Fruit fly (Drosophila melanogaster): ENCODE data around the gene Rpp20.

The Rpp20 gene

dm6 chrX:19773734-19774702 lies 29.8 kb downstream of the Rpp20 start:
- TF ChIP-seq ss (GFP tag; optimal IDR thresholded peaks at IDR 0.05), result peak in 1 of 2 experiments; percentile 1
- peak; percentile 11 for TF ChIP-seq Eip78C (GFP tag)
- TF ChIP-seq CG1621 (tag; optimal IDR thresholded peaks at IDR 0.05), result peak; percentile 4
- no peak for TF ChIP-seq spab (GFP tag; optimal IDR thresholded peaks at IDR 0.05)
- no peak for TF ChIP-seq CG8119 (GFP tag; IDR thresholded peaks at IDR 0.05)

dm6 chrX:19775055-19775645 lies 30.9 kb downstream of the Rpp20 start:
- TF ChIP-seq Sox15 (GFP tag; optimal IDR thresholded peaks at IDR 0.05) (no peak), CG1621 (tag; optimal IDR thresholded peaks at IDR 0.05) (peak; percentile 2), Eip78C (GFP tag) (peak; percentile 15), ss (GFP tag; optimal IDR thresholded peaks at IDR 0.05) (peak in 1 of 2 experiments; percentile 20), eg (GFP tag; IDR thresholded peaks at IDR 0.05) (no peak)

- TF ChIP-seq lz (GFP tag; optimal IDR thresholded peaks at IDR 0.05), result no peak
- TF ChIP-seq net (GFP tag; optimal IDR thresholded peaks at IDR 0.05), result no peak
- no peak for TF ChIP-seq Ets21C (GFP tag; optimal IDR thresholded peaks at IDR 0.05)
- no peak for TF ChIP-seq topi (GFP tag; optimal IDR thresholded peaks at IDR 0.05)
Observed at dm6 chrX:19781861-19782260, 37.6 kb downstream of the Rpp20 start.

- TF ChIP-seq ss (GFP tag; optimal IDR thresholded peaks at IDR 0.05) (no peak), CG8632 (GFP tag; optimal IDR thresholded peaks at IDR 0.05) (no peak), CG8119 (GFP tag; IDR thresholded peaks at IDR 0.05) (no peak), lz (GFP tag; optimal IDR thresholded peaks at IDR 0.05) (no peak), CG15336 (GFP tag; IDR thresholded peaks at IDR 0.05) (no peak), Hr4 (GFP tag; optimal IDR thresholded peaks at IDR 0.05) (no peak), svp (GFP tag) (no peak), CG6163 (GFP tag; IDR thresholded peaks at IDR 0.05) (peak; percentile 50; the same call in 2 of the 3 replicates), Eip78C (GFP tag) (peak; percentile 26), Ets21C (GFP tag; optimal IDR thresholded peaks at IDR 0.05) (no peak), CG3919 (GFP tag; optimal IDR thresholded peaks at IDR 0.05) (no peak), Hr38 (GFP tag; optimal IDR thresholded peaks at IDR 0.05) (no peak), OdsH (GFP tag; optimal IDR thresholded peaks at IDR 0.05) (no peak), CG11294 (GFP tag; IDR thresholded peaks at IDR 0.05) (no peak), CG34406 (GFP tag; optimal IDR thresholded peaks at IDR 0.05) (no peak), CG6792 (GFP tag; optimal IDR thresholded peaks at IDR 0.05) (no peak), CG31627 (GFP tag; optimal IDR thresholded peaks at IDR 0.05) (no peak)
Observed at dm6 chrX:19782736-19783325, 38.6 kb downstream of the Rpp20 start.

- no peak for TF ChIP-seq Sox14 (GFP tag; optimal IDR thresholded peaks at IDR 0.05)
- peak; percentile 71 for TF ChIP-seq fkh (GFP tag; optimal IDR thresholded peaks at IDR 0.05)
- TF ChIP-seq ss (GFP tag; optimal IDR thresholded peaks at IDR 0.05), result peak in 1 of 2 experiments; percentile 41
- TF ChIP-seq svp (GFP tag), result peak; percentile 48
- peak; percentile 17 for TF ChIP-seq CG1621 (tag; optimal IDR thresholded peaks at IDR 0.05)
- no peak for TF ChIP-seq fd85E (GFP tag; optimal IDR thresholded peaks at IDR 0.05)
- 0 out of 3 replicates have a peak, but pooled peaks have one; percentile 35 for TF ChIP-seq CG6163 (GFP tag; IDR thresholded peaks at IDR 0.05)
- TF ChIP-seq pdm3 (GFP tag; optimal IDR thresholded peaks at IDR 0.05), result no peak
- peak; percentile 27 for TF ChIP-seq Eip78C (GFP tag)
Observed at dm6 chrX:19783457-19783856, 39.2 kb downstream of the Rpp20 start, which contains the start of gene zld. Gene zld, minus strand, starts transcription at chrX:19783548.

dm6 chrX:19784875-19785274 lies 40.6 kb downstream of the Rpp20 start:
- TF ChIP-seq salr (GFP tag; optimal IDR thresholded peaks at IDR 0.05), result no peak
- no peak for TF ChIP-seq esn (GFP tag; optimal IDR thresholded peaks at IDR 0.05)
- peak; percentile 47 for TF ChIP-seq Ets96B (tag; optimal IDR thresholded peaks at IDR 0.05)
- TF ChIP-seq Eip75B (GFP tag; optimal IDR thresholded peaks at IDR 0.05), result peak; percentile 49
- TF ChIP-seq fd85E (GFP tag; optimal IDR thresholded peaks at IDR 0.05), result no peak
- TF ChIP-seq CG10669 (GFP tag; optimal IDR thresholded peaks at IDR 0.05), result peak; percentile 33
- peak; percentile 40 for TF ChIP-seq CG32006 (GFP tag; optimal IDR thresholded peaks at IDR 0.05)
- peak; percentile 12 for TF ChIP-seq CG34406 (GFP tag; optimal IDR thresholded peaks at IDR 0.05)
- TF ChIP-seq svp (GFP tag), result no peak
- TF ChIP-seq Hr39 (GFP tag; optimal IDR thresholded peaks at IDR 0.05), result no peak
- no peak for TF ChIP-seq Blimp-1 (GFP tag; optimal IDR thresholded peaks at IDR 0.05)
- no peak for TF ChIP-seq CG9139 (GFP tag; optimal IDR thresholded peaks at IDR 0.05)
- TF ChIP-seq pdm3 (GFP tag; optimal IDR thresholded peaks at IDR 0.05), result peak; percentile 18
- peak; percentile 6 for TF ChIP-seq CG1621 (tag; optimal IDR thresholded peaks at IDR 0.05)
- TF ChIP-seq OdsH (GFP tag; optimal IDR thresholded peaks at IDR 0.05), result peak; percentile 25
- TF ChIP-seq Lpt (GFP tag; optimal IDR thresholded peaks at IDR 0.05), result no peak
- peak; percentile 23 for TF ChIP-seq spab (GFP tag; optimal IDR thresholded peaks at IDR 0.05)
- no peak for TF ChIP-seq ss (GFP tag; optimal IDR thresholded peaks at IDR 0.05)

All from whole organism, prepupa.